Worm (Caenorhabditis elegans): ENCODE results near the gene nhr-221.

- TF ChIP-seq lsy-2 (tag; optimal IDR thresholded peaks at IDR 0.05), result no peak
- TF ChIP-seq mdl-1 (tag; optimal IDR thresholded peaks at IDR 0.05), result no peak
- TF ChIP-seq unc-39 (tag; optimal IDR thresholded peaks at IDR 0.05), result no peak
- TF ChIP-seq R02D3.7 (tag; optimal IDR thresholded peaks at IDR 0.05), result no peak
- no peak for TF ChIP-seq lin-13 (GFP tag; optimal IDR thresholded peaks at IDR 0.05)
- no peak for TF ChIP-seq elt-3 (tag; optimal IDR thresholded peaks at IDR 0.05)
- TF ChIP-seq nhr-237 (tag; optimal IDR thresholded peaks at IDR 0.05), result no peak
Measured at ce11 chrV:3512381-3512780, 22.8 kb downstream of the nhr-221 start, which contains the start of gene str-226.
